Fruit fly (Drosophila melanogaster) whole organism, prepupa: ENCODE results near the gene ppk23.
A peak's percentile ranks its signal among the peaks of the same experiment; 100 is the strongest.

Source experiments
- Blimp-1 ChIP-seq: fragments of 200-800 bp; sonication (Bioruptor generic); optimal IDR thresholded peaks from 3 replicates; lab custom pipeline; 2017; ENCODE audit warnings: missing biosample characterization, missing genetic modification characterization, mild to moderate bottlenecking, moderate library complexity, missing genetic modification reagents
- CG10631 ChIP-seq: fragments of 200-800 bp; sonication (Bioruptor generic); optimal IDR thresholded peaks from 2 replicates; lab custom pipeline; 2016; ENCODE audit warnings: missing biosample characterization, missing genetic modification characterization
- CG10669 ChIP-seq: fragments of 200-800 bp; sonication (Bioruptor generic); optimal IDR thresholded peaks from 3 replicates; lab custom pipeline; 2018; ENCODE audit warnings: missing biosample characterization, mild to moderate bottlenecking, missing genetic modification characterization, moderate library complexity
- CG11294 ChIP-seq: fragments of 200-800 bp; sonication (Bioruptor generic); IDR thresholded peaks from 2 replicates; pipeline ENCODE4 v1.3.6; 2022; ENCODE audit warnings: missing biosample characterization, missing genetic modification characterization
- CG15336 ChIP-seq: fragments of 200-800 bp; sonication (Bioruptor generic); IDR thresholded peaks from 2 replicates; pipeline ENCODE4 v1.3.6; 2022; ENCODE audit warnings: missing biosample characterization, missing genetic modification characterization
- CG1621 ChIP-seq: fragments of 200-800 bp; sonication (Bioruptor generic); optimal IDR thresholded peaks from 3 replicates; lab custom pipeline; 2018; ENCODE audit warnings: missing biosample characterization, mild to moderate bottlenecking, missing genetic modification characterization
- CG16779 ChIP-seq: fragments of 200-800 bp; sonication (Bioruptor generic); optimal IDR thresholded peaks from 3 replicates; lab custom pipeline; 2017; ENCODE audit warnings: missing biosample characterization, mild to moderate bottlenecking, missing genetic modification characterization
- CG3032 ChIP-seq: fragments of 200-800 bp; optimal IDR thresholded peaks from 2 replicates; lab custom pipeline; 2019; ENCODE audit warnings: missing biosample characterization, mild to moderate bottlenecking, missing genetic modification characterization, moderate library complexity
- CG31627 ChIP-seq: fragments of 200-800 bp; sonication (Bioruptor generic); optimal IDR thresholded peaks from 3 replicates; lab custom pipeline; 2016; ENCODE audit warnings: missing biosample characterization, missing genetic modification characterization
- CG32006 ChIP-seq: fragments of 200-800 bp; sonication (Bioruptor generic); optimal IDR thresholded peaks from 3 replicates; lab custom pipeline; 2017; ENCODE audit warnings: missing biosample characterization, mild to moderate bottlenecking, missing genetic modification characterization
- CG34406 ChIP-seq: fragments of 200-800 bp; sonication (Bioruptor generic); optimal IDR thresholded peaks from 3 replicates; lab custom pipeline; 2016; ENCODE audit warnings: missing biosample characterization, missing genetic modification characterization
- CG3919 ChIP-seq: fragments of 200-800 bp; sonication (Bioruptor generic); optimal IDR thresholded peaks from 3 replicates; lab custom pipeline; 2016; ENCODE audit warnings: missing biosample characterization, missing genetic modification characterization
- CG4318 ChIP-seq: fragments of 200-800 bp; sonication (Bioruptor generic); optimal IDR thresholded peaks from 3 replicates; lab custom pipeline; 2017; ENCODE audit warnings: missing biosample characterization, mild to moderate bottlenecking, missing genetic modification characterization
- CG6163 ChIP-seq: fragments of 200-800 bp; sonication (Bioruptor generic); IDR thresholded peaks from 3 replicates; pipeline ENCODE4 v1.3.6; 2022; ENCODE audit warnings: missing biosample characterization, missing genetic modification characterization
- CG6276 ChIP-seq: fragments of 200-800 bp; sonication (Bioruptor generic); optimal IDR thresholded peaks from 2 replicates; lab custom pipeline; 2017; ENCODE audit warnings: missing biosample characterization, mild to moderate bottlenecking, missing genetic modification characterization
- CG6808 ChIP-seq: fragments of 200-800 bp; sonication (Bioruptor generic); optimal IDR thresholded peaks from 3 replicates; lab custom pipeline; 2017; ENCODE audit warnings: missing biosample characterization, missing genetic modification characterization, mild to moderate bottlenecking, moderate library complexity, missing genetic modification reagents
- CG6854 ChIP-seq: fragments of 200-800 bp; sonication (Bioruptor generic); optimal IDR thresholded peaks from 2 replicates; lab custom pipeline; 2017; ENCODE audit warnings: missing biosample characterization, mild to moderate bottlenecking, missing genetic modification characterization
- CG7368 ChIP-seq: fragments of 200-800 bp; sonication (Bioruptor generic); optimal IDR thresholded peaks from 3 replicates; lab custom pipeline; 2016; ENCODE audit warnings: missing biosample characterization, missing genetic modification characterization
- CG8119 ChIP-seq: fragments of 200-800 bp; sonication (Bioruptor generic); IDR thresholded peaks from 3 replicates; pipeline ENCODE4 v1.3.6; 2022; ENCODE audit warnings: missing biosample characterization, missing genetic modification characterization
- CG8319 ChIP-seq: fragments of 200-800 bp; sonication (Bioruptor generic); optimal IDR thresholded peaks from 3 replicates; lab custom pipeline; 2016; ENCODE audit warnings: missing biosample characterization, missing genetic modification characterization
- CG8632 ChIP-seq: fragments of 200-800 bp; sonication (Bioruptor generic); optimal IDR thresholded peaks from 3 replicates; lab custom pipeline; 2016; ENCODE audit warnings: missing biosample characterization, missing genetic modification characterization
- CG9139 ChIP-seq: fragments of 200-800 bp; sonication (Bioruptor generic); optimal IDR thresholded peaks from 3 replicates; lab custom pipeline; 2017; ENCODE audit warnings: missing biosample characterization, mild to moderate bottlenecking, missing genetic modification characterization
- Eip75B ChIP-seq: fragments of 200-800 bp; sonication (Bioruptor generic); optimal IDR thresholded peaks from 3 replicates; lab custom pipeline; 2016; ENCODE audit warnings: missing biosample characterization, missing genetic modification characterization
- Eip78C ChIP-seq: fragments of 200-800 bp; sonication (Bioruptor generic); peaks from one replicate; lab custom pipeline; 2016; ENCODE audit warnings: missing biosample characterization, missing genetic modification characterization
- Eip93F ChIP-seq: fragments of 200-800 bp; sonication (Bioruptor generic); optimal IDR thresholded peaks from 2 replicates; lab custom pipeline; 2016; ENCODE audit warnings: missing biosample characterization, mild to moderate bottlenecking, missing genetic modification characterization
- Ets96B ChIP-seq: fragments of 200-800 bp; optimal IDR thresholded peaks from 2 replicates; lab custom pipeline; 2019; ENCODE audit warnings: missing biosample characterization, mild to moderate bottlenecking, missing genetic modification characterization, moderate library complexity
- Gug ChIP-seq: fragments of 200-800 bp; sonication (Bioruptor generic); IDR thresholded peaks from 2 replicates; pipeline ENCODE4 v1.3.6; 2022; ENCODE audit warnings: missing biosample characterization, missing genetic modification characterization
- Hr38 ChIP-seq: sonication (Bioruptor generic); optimal IDR thresholded peaks from 2 replicates; lab custom pipeline; 2016; ENCODE audit warnings: missing biosample characterization, missing genetic modification characterization
- Hr39 ChIP-seq: fragments of 200-800 bp; sonication (Bioruptor generic); optimal IDR thresholded peaks from 2 replicates; lab custom pipeline; 2016; ENCODE audit warnings: missing biosample characterization, missing genetic modification characterization
- Hr4 ChIP-seq: fragments of 200-800 bp; sonication (Bioruptor generic); optimal IDR thresholded peaks from 3 replicates; lab custom pipeline; 2016; ENCODE audit warnings: missing biosample characterization, missing genetic modification characterization
- Lpt ChIP-seq: fragments of 200-800 bp; sonication (Bioruptor generic); optimal IDR thresholded peaks from 3 replicates; lab custom pipeline; 2016; ENCODE audit warnings: missing biosample characterization, missing genetic modification characterization
- Met ChIP-seq: fragments of 200-800 bp; sonication (Bioruptor generic); optimal IDR thresholded peaks from 3 replicates; lab custom pipeline; 2016; ENCODE audit warnings: missing biosample characterization, missing genetic modification characterization
- OdsH ChIP-seq: fragments of 200-800 bp; sonication (Bioruptor generic); optimal IDR thresholded peaks from 3 replicates; lab custom pipeline; 2016; ENCODE audit warnings: missing biosample characterization, missing genetic modification characterization
- Smox ChIP-seq: fragments of 200-800 bp; sonication (Bioruptor generic); optimal IDR thresholded peaks from 3 replicates; lab custom pipeline; 2016; ENCODE audit warnings: missing biosample characterization, missing genetic modification characterization
- Sox102F ChIP-seq: fragments of 200-800 bp; sonication (Bioruptor generic); optimal IDR thresholded peaks from 2 replicates; lab custom pipeline; 2016; ENCODE audit warnings: missing biosample characterization, mild to moderate bottlenecking, missing genetic modification characterization
- Sox14 ChIP-seq: fragments of 200-800 bp; sonication (Bioruptor generic); optimal IDR thresholded peaks from 3 replicates; lab custom pipeline; 2016; ENCODE audit warnings: missing biosample characterization, missing genetic modification characterization
- Sox15 ChIP-seq: fragments of 200-800 bp; sonication (Bioruptor generic); optimal IDR thresholded peaks from 3 replicates; lab custom pipeline; 2016; ENCODE audit warnings: missing biosample characterization, missing genetic modification characterization
- achi ChIP-seq: fragments of 200-800 bp; sonication (Bioruptor generic); optimal IDR thresholded peaks from 3 replicates; lab custom pipeline; 2016; ENCODE audit warnings: missing biosample characterization, missing genetic modification characterization
- acj6 ChIP-seq: fragments of 200-800 bp; sonication (Bioruptor generic); optimal IDR thresholded peaks from 3 replicates; lab custom pipeline; 2016; ENCODE audit warnings: missing biosample characterization, missing genetic modification characterization
- cyc ChIP-seq: fragments of 200-800 bp; sonication (Bioruptor generic); optimal IDR thresholded peaks from 3 replicates; lab custom pipeline; 2016; ENCODE audit warnings: missing biosample characterization, missing genetic modification characterization
- dac ChIP-seq: fragments of 200-800 bp; sonication (Bioruptor generic); optimal IDR thresholded peaks from 2 replicates; lab custom pipeline; 2017; ENCODE audit warnings: missing biosample characterization, mild to moderate bottlenecking, missing genetic modification characterization
- eg ChIP-seq: fragments of 200-800 bp; sonication (Bioruptor generic); IDR thresholded peaks from 3 replicates; pipeline ENCODE4 v1.3.6; 2022; ENCODE audit warnings: missing biosample characterization, missing genetic modification characterization
- fd85E ChIP-seq: fragments of 200-800 bp; sonication (Bioruptor generic); optimal IDR thresholded peaks from 3 replicates; lab custom pipeline; 2016; ENCODE audit warnings: missing biosample characterization, missing genetic modification characterization
- fkh ChIP-seq: fragments of 200-800 bp; sonication (Bioruptor generic); optimal IDR thresholded peaks from 3 replicates; lab custom pipeline; 2017; ENCODE audit warnings: missing biosample characterization, mild to moderate bottlenecking, missing genetic modification characterization, moderate library complexity
- lz ChIP-seq: fragments of 200-800 bp; sonication (Bioruptor generic); optimal IDR thresholded peaks from 3 replicates; lab custom pipeline; 2016; ENCODE audit warnings: missing biosample characterization, missing genetic modification characterization
- net ChIP-seq: fragments of 200-800 bp; sonication (Bioruptor generic); optimal IDR thresholded peaks from 3 replicates; lab custom pipeline; 2016; ENCODE audit warnings: missing biosample characterization, missing genetic modification characterization
- pdm3 ChIP-seq: fragments of 200-800 bp; sonication (Bioruptor generic); optimal IDR thresholded peaks from 3 replicates; lab custom pipeline; 2016; ENCODE audit warnings: missing biosample characterization, missing genetic modification characterization
- salr ChIP-seq, 2 experiments: fragments of 200-800 bp; sonication (Bioruptor generic); optimal IDR thresholded peaks; 3 replicates each; lab custom pipeline; 2016 to 2018; ENCODE audit warnings: missing biosample characterization in 2 of 2, missing genetic modification characterization in 2 of 2, mild to moderate bottlenecking in 1 of 2
- spab ChIP-seq: fragments of 200-800 bp; sonication (Bioruptor generic); optimal IDR thresholded peaks from 2 replicates; lab custom pipeline; 2017; ENCODE audit warnings: missing biosample characterization, mild to moderate bottlenecking, missing genetic modification characterization, missing genetic modification reagents
- svp ChIP-seq: fragments of 200-800 bp; sonication (Bioruptor generic); peaks from one replicate; lab custom pipeline; 2016; ENCODE audit warnings: missing biosample characterization, missing genetic modification characterization
- topi ChIP-seq: fragments of 200-800 bp; sonication (Bioruptor generic); optimal IDR thresholded peaks from 3 replicates; lab custom pipeline; 2016; ENCODE audit warnings: missing biosample characterization, missing genetic modification characterization
- vri ChIP-seq: fragments of 200-800 bp; sonication (Bioruptor generic); optimal IDR thresholded peaks from 3 replicates; lab custom pipeline; 2016; ENCODE audit warnings: missing biosample characterization, mild to moderate bottlenecking, missing genetic modification characterization

Gene ppk23

dm6 chrX:17588565-17588964 is 19.5 kb upstream of the ppk23 start, which contains the start of gene CG12992:
Gene CG12992, plus strand, starts transcription at chrX:17588865.
- TF ChIP-seq OdsH (no peak), Sox14 (GFP tag; lab: Kevin White, UChicago) (no peak)

- TF ChIP-seq salr (GFP tag; optimal IDR thresholded peaks at IDR 0.05; lab: Kevin White, UChicago) (no peak), Smox (GFP tag; lab: Kevin White, UChicago) (peak; percentile 5), net (GFP tag; lab: Kevin White, UChicago) (no peak), CG34406 (GFP tag; lab: Kevin White, UChicago) (peak; percentile 8), OdsH (peak; percentile 36), Gug (GFP tag; lab: Robert Waterston, UW) (no peak), Hr4 (GFP tag; lab: Kevin White, UChicago) (peak; percentile 26), CG3919 (no peak), CG10669 (GFP tag; lab: Kevin White, UChicago) (peak; percentile 15), achi (GFP tag; lab: Kevin White, UChicago) (peak; percentile 12), CG31627 (peak; percentile 25), Hr39 (peak; percentile 19), dac (GFP tag; lab: Kevin White, UChicago) (no peak), CG8632 (GFP tag; lab: Kevin White, UChicago) (peak; percentile 27), CG3032 (tag; lab: Kevin White, UChicago) (no peak), CG8319 (no peak), topi (GFP tag; lab: Kevin White, UChicago) (no peak), svp (GFP tag; lab: Kevin White, UChicago) (no peak), CG1621 (tag; lab: Kevin White, UChicago) (no peak), CG6276 (GFP tag; lab: Kevin White, UChicago) (peak; percentile 11), CG10631 (GFP tag; lab: Kevin White, UChicago) (peak; percentile 5), cyc (GFP tag; lab: Kevin White, UChicago) (no peak), CG6163 (GFP tag; lab: Robert Waterston, UW) (no peak), Eip75B (GFP tag; lab: Kevin White, UChicago) (peak; percentile 5), CG11294 (no peak), Sox102F (GFP tag; lab: Kevin White, UChicago) (no peak), CG6808 (GFP tag; lab: Kevin White, UChicago) (peak; percentile 30), pdm3 (GFP tag; lab: Kevin White, UChicago) (peak; percentile 41), lz (peak; percentile 38), eg (GFP tag; lab: Robert Waterston, UW) (no peak), CG4318 (GFP tag; lab: Kevin White, UChicago) (no peak), CG9139 (no peak), spab (GFP tag; lab: Kevin White, UChicago) (no peak), Met (GFP tag; lab: Kevin White, UChicago) (no peak), CG8119 (GFP tag; lab: Robert Waterston, UW) (no peak), Lpt (no peak), CG32006 (GFP tag; lab: Kevin White, UChicago) (peak; percentile 44), vri (GFP tag; lab: Kevin White, UChicago) (peak; percentile 82), fkh (GFP tag; lab: Kevin White, UChicago) (no peak), Eip93F (no peak), Blimp-1 (GFP tag; lab: Kevin White, UChicago) (no peak), acj6 (GFP tag; lab: Kevin White, UChicago) (peak; percentile 11), Sox15 (no peak), CG16779 (tag; lab: Kevin White, UChicago) (no peak), Hr38 (no peak), CG15336 (GFP tag; lab: Robert Waterston, UW) (0 out of 2 replicates have a peak, but pooled peaks have one; percentile 20), Ets96B (tag; lab: Kevin White, UChicago) (peak; percentile 26), CG6854 (GFP tag; lab: Kevin White, UChicago) (no peak), Eip78C (peak; percentile 55), CG7368 (GFP tag; lab: Kevin White, UChicago) (no peak), fd85E (GFP tag; lab: Kevin White, UChicago) (no peak)
Measured at dm6 chrX:17588134-17588533, 19.1 kb upstream of the ppk23 start.
